Fruit fly (Drosophila melanogaster) whole organism, pupa: ENCODE results near the gene Es2.

ENCODE experiments used
- CG10348 ChIP-seq: fragments of 200-800 bp; sonication (Bioruptor generic); IDR thresholded peaks from 2 replicates; pipeline ENCODE4 v1.3.6; 2022; ENCODE audit warnings: missing biosample characterization, missing genetic modification characterization
- CG12605 ChIP-seq: fragments of 200-800 bp; sonication (Bioruptor generic); IDR thresholded peaks from 2 replicates; pipeline ENCODE4 v1.3.6; 2022; ENCODE audit warnings: missing biosample characterization, missing genetic modification characterization
- CG14655 ChIP-seq: fragments of 200-800 bp; sonication (Bioruptor generic); optimal IDR thresholded peaks from 3 replicates; lab custom pipeline; 2017; ENCODE audit warnings: mild to moderate bottlenecking, missing biosample characterization, missing genetic modification reagents, missing genetic modification characterization
- CG15710 ChIP-seq: fragments of 200-800 bp; sonication (Bioruptor generic); optimal IDR thresholded peaks from 2 replicates; lab custom pipeline; 2018; ENCODE audit warnings: missing biosample characterization, mild to moderate bottlenecking, missing genetic modification characterization, moderate library complexity
- CG17806 ChIP-seq: fragments of 200-800 bp; sonication (Bioruptor generic); optimal IDR thresholded peaks from 2 replicates; lab custom pipeline; 2018; ENCODE audit warnings: missing biosample characterization, mild to moderate bottlenecking, missing genetic modification characterization, moderate library complexity
- CG32121 ChIP-seq: fragments of 200-800 bp; sonication (Bioruptor generic); IDR thresholded peaks from 2 replicates; pipeline ENCODE4 v1.3.6; 2022; ENCODE audit warnings: missing biosample characterization, missing genetic modification characterization
- CG34367 ChIP-seq: fragments of 200-800 bp; sonication (Bioruptor generic); optimal IDR thresholded peaks from 2 replicates; lab custom pipeline; 2018; ENCODE audit warnings: missing biosample characterization, mild to moderate bottlenecking, missing genetic modification characterization
- CG4496 ChIP-seq: fragments of 200-800 bp; sonication (Bioruptor generic); IDR thresholded peaks from 3 replicates; pipeline ENCODE4 v1.3.6; 2022; ENCODE audit warnings: missing biosample characterization, missing genetic modification characterization
- CG8159 ChIP-seq: fragments of 200-800 bp; sonication (Bioruptor generic); optimal IDR thresholded peaks from 3 replicates; lab custom pipeline; 2018; ENCODE audit warnings: missing biosample characterization, mild to moderate bottlenecking, missing genetic modification characterization, moderate library complexity
- CG8301 ChIP-seq: fragments of 200-800 bp; sonication (Bioruptor generic); optimal IDR thresholded peaks from 2 replicates; lab custom pipeline; 2018; ENCODE audit warnings: missing biosample characterization, mild to moderate bottlenecking, missing genetic modification characterization
- CG9948 ChIP-seq: fragments of 200-800 bp; sonication (Bioruptor generic); optimal IDR thresholded peaks from 2 replicates; lab custom pipeline; 2018; ENCODE audit warnings: missing biosample characterization, mild to moderate bottlenecking, missing genetic modification characterization, moderate library complexity
- D1 ChIP-seq: fragments of 200-800 bp; sonication (Bioruptor generic); optimal IDR thresholded peaks from 2 replicates; lab custom pipeline; 2018; ENCODE audit warnings: missing biosample characterization, mild to moderate bottlenecking, missing genetic modification characterization, moderate library complexity
- EcR ChIP-seq: fragments of 200-800 bp; sonication (Bioruptor generic); optimal IDR thresholded peaks from 3 replicates; lab custom pipeline; 2019; ENCODE audit warnings: missing biosample characterization, missing genetic modification characterization, mild to moderate bottlenecking, moderate library complexity, missing genetic modification reagents
- Ets98B ChIP-seq: fragments of 200-800 bp; sonication (Bioruptor generic); IDR thresholded peaks from 2 replicates; pipeline ENCODE4 v1.3.6; 2022; ENCODE audit warnings: missing biosample characterization, missing genetic modification characterization
- Pif1A ChIP-seq: fragments of 200-800 bp; sonication (Bioruptor generic); optimal IDR thresholded peaks from 3 replicates; lab custom pipeline; 2016; ENCODE audit warnings: missing biosample characterization, missing genetic modification characterization
- Pif1B ChIP-seq: fragments of 200-800 bp; sonication (Bioruptor generic); optimal IDR thresholded peaks from 3 replicates; lab custom pipeline; 2016; ENCODE audit warnings: missing biosample characterization, missing genetic modification characterization
- Snoo ChIP-seq: fragments of 200-800 bp; sonication (Bioruptor generic); optimal IDR thresholded peaks from 3 replicates; lab custom pipeline; 2017; ENCODE audit warnings: missing biosample characterization, mild to moderate bottlenecking, missing genetic modification characterization, inconsistent platforms
- fd96Ca ChIP-seq: fragments of 200-800 bp; sonication (Bioruptor generic); IDR thresholded peaks from 3 replicates; pipeline ENCODE4 v1.3.6; 2022; ENCODE audit warnings: missing biosample characterization, missing genetic modification characterization
- gl ChIP-seq: fragments of 200-800 bp; sonication (Bioruptor generic); optimal IDR thresholded peaks from 2 replicates; lab custom pipeline; 2018; ENCODE audit warnings: missing biosample characterization, mild to moderate bottlenecking, missing genetic modification characterization
- rn ChIP-seq: fragments of 200-800 bp; sonication (Bioruptor generic); IDR thresholded peaks from 2 replicates; pipeline ENCODE4 v1.3.6; 2022; ENCODE audit warnings: missing biosample characterization, missing genetic modification characterization

The Es2 gene

dm6 chrX:8466729-8467215, 5.5 kb downstream of the Es2 start:
- TF ChIP-seq Pif1A (GFP tag; lab: Kevin White, UChicago) (no peak), CG4496 (no peak), CG15710 (no peak), Pif1B (GFP tag; lab: Kevin White, UChicago) (no peak), gl (tag; lab: Kevin White, UChicago) (no peak), CG9948 (no peak), Ets98B (GFP tag; lab: Robert Waterston, UW) (no peak), CG8159 (tag; lab: Kevin White, UChicago) (no peak), CG34367 (no peak), fd96Ca (GFP tag; lab: Robert Waterston, UW) (no peak), D1 (tag; lab: Kevin White, UChicago) (no peak), CG8301 (tag; lab: Kevin White, UChicago) (no peak), rn (GFP tag; lab: Robert Waterston, UW) (no peak), CG17806 (tag; lab: Kevin White, UChicago) (no peak), CG10348 (GFP tag; lab: Robert Waterston, UW) (no peak), EcR (GFP tag; lab: Kevin White, UChicago) (no peak)
- TF ChIP-seq, all 21 proteins: peak for 0

- TF ChIP-seq Pif1B (GFP tag; lab: Kevin White, UChicago): no peak
- no peak for TF ChIP-seq CG9948
- no peak for TF ChIP-seq CG12605 (GFP tag; lab: Robert Waterston, UW)
- TF ChIP-seq CG15710: no peak
- TF ChIP-seq CG8301 (tag; lab: Kevin White, UChicago): no peak
- TF ChIP-seq CG32121 (GFP tag; lab: Robert Waterston, UW): no peak
- no peak for TF ChIP-seq CG17806 (tag; lab: Kevin White, UChicago)
- no peak for TF ChIP-seq gl (tag; lab: Kevin White, UChicago)
- no peak for TF ChIP-seq D1 (tag; lab: Kevin White, UChicago)
These were observed 7.7 kb downstream of the Es2 start, which contains the start of gene CG12116 for dm6 chrX:8468962-8469459. Gene CG12116 (minus strand): TSS chrX:8469012.

- TF ChIP-seq CG32121 (GFP tag; lab: Robert Waterston, UW) (no peak), CG34367 (no peak), EcR (GFP tag; lab: Kevin White, UChicago) (no peak), CG9948 (no peak), CG17806 (tag; lab: Kevin White, UChicago) (no peak), fd96Ca (GFP tag; lab: Robert Waterston, UW) (no peak), CG8159 (tag; lab: Kevin White, UChicago) (no peak), CG12605 (GFP tag; lab: Robert Waterston, UW) (no peak), Ets98B (GFP tag; lab: Robert Waterston, UW) (no peak)
These were observed 8.3 kb downstream of the Es2 start for dm6 chrX:8469606-8470005.

dm6 chrX:8470588-8470987, 9.3 kb downstream of the Es2 start, which contains the start of gene Cp7Fa:
Gene Cp7Fa (plus strand): TSS chrX:8470888.
- TF ChIP-seq Snoo (tag; lab: Kevin White, UChicago) (no peak), CG10348 (GFP tag; lab: Robert Waterston, UW) (no peak), D1 (tag; lab: Kevin White, UChicago) (no peak), gl (tag; lab: Kevin White, UChicago) (no peak), CG34367 (no peak), fd96Ca (GFP tag; lab: Robert Waterston, UW) (no peak), CG4496 (no peak), CG9948 (no peak), CG15710 (no peak), CG14655 (GFP tag; lab: Kevin White, UChicago) (no peak), EcR (GFP tag; lab: Kevin White, UChicago) (no peak), CG8159 (tag; lab: Kevin White, UChicago) (no peak), Ets98B (GFP tag; lab: Robert Waterston, UW) (no peak), Pif1B (GFP tag; lab: Kevin White, UChicago) (no peak), CG12605 (GFP tag; lab: Robert Waterston, UW) (no peak), Pif1A (GFP tag; lab: Kevin White, UChicago) (no peak), rn (GFP tag; lab: Robert Waterston, UW) (no peak), CG17806 (tag; lab: Kevin White, UChicago) (no peak)

- TF ChIP-seq CG14655 (GFP tag; lab: Kevin White, UChicago): no peak
- TF ChIP-seq CG17806 (tag; lab: Kevin White, UChicago): no peak
- no peak for TF ChIP-seq Ets98B (GFP tag; lab: Robert Waterston, UW)
- TF ChIP-seq CG32121 (GFP tag; lab: Robert Waterston, UW): no peak
- no peak for TF ChIP-seq rn (GFP tag; lab: Robert Waterston, UW)
These were observed 12.1 kb downstream of the Es2 start, which contains the start of gene Cp7Fb for dm6 chrX:8473339-8473887. Gene Cp7Fb (plus strand): TSS chrX:8473837.

dm6 chrX:8475657-8476056, 14.4 kb downstream of the Es2 start:
- TF ChIP-seq CG32121 (GFP tag; lab: Robert Waterston, UW): no peak
- TF ChIP-seq EcR (GFP tag; lab: Kevin White, UChicago): no peak
- no peak for TF ChIP-seq CG9948
- no peak for TF ChIP-seq CG34367
- TF ChIP-seq Pif1B (GFP tag; lab: Kevin White, UChicago): no peak
- no peak for TF ChIP-seq CG14655 (GFP tag; lab: Kevin White, UChicago)
- no peak for TF ChIP-seq fd96Ca (GFP tag; lab: Robert Waterston, UW)
- no peak for TF ChIP-seq CG17806 (tag; lab: Kevin White, UChicago)
- no peak for TF ChIP-seq rn (GFP tag; lab: Robert Waterston, UW)
- no peak for TF ChIP-seq D1 (tag; lab: Kevin White, UChicago)
- no peak for TF ChIP-seq CG8301 (tag; lab: Kevin White, UChicago)
